Worm (Caenorhabditis elegans) whole organism, young adult: ENCODE measurements around the gene nsph-4.1.

Experiments
- B0261.1 ChIP-seq: sonication (generic microtip); optimal IDR thresholded peaks from 2 replicates; lab custom pipeline; 2016; ENCODE audit warnings: mild to moderate bottlenecking, missing genetic modification characterization, moderate library complexity, missing compliant biosample characterization
- B0336.3 ChIP-seq: fragments of 200-800 bp; sonication (Bioruptor generic); IDR thresholded peaks from 2 replicates; pipeline ENCODE4 v1.3.6; 2022; ENCODE audit warnings: missing genetic modification characterization, missing compliant biosample characterization
- T26A5.8 ChIP-seq: sonication (generic microtip); optimal IDR thresholded peaks from 2 replicates; lab custom pipeline; 2016; ENCODE audit warnings: missing genetic modification characterization, missing compliant biosample characterization
- ama-1 ChIP-seq, 3 experiments: fragments of 150-350 bp in 1 of 3; sonication (generic microtip) in 2 of 3; optimal IDR thresholded peaks; 2 replicates each; lab custom pipeline; 2014 to 2018; ENCODE audit warnings: missing biosample characterization in 2 of 3, missing genetic modification characterization in 2 of 3, missing genetic modification reagents in 2 of 3
- hrde-1 ChIP-seq: sonication (generic microtip); optimal IDR thresholded peaks from 2 replicates; lab custom pipeline; 2016; ENCODE audit warnings: missing genetic modification characterization, mild to moderate bottlenecking, missing compliant biosample characterization, moderate library complexity, missing genotype, missing genetic modification reagents, borderline replicate concordance
- lag-1 ChIP-seq: fragments of 200-800 bp; sonication (Bioruptor generic); IDR thresholded peaks from 2 replicates; pipeline ENCODE4 v1.3.6; 2022; ENCODE audit warnings: missing genetic modification reagents, missing genetic modification characterization, missing compliant biosample characterization
- nfya-1 ChIP-seq: sonication (generic microtip); optimal IDR thresholded peaks from 2 replicates; lab custom pipeline; 2017; ENCODE audit warnings: antibody characterized with exemption, missing compliant biosample characterization, missing genetic modification characterization, borderline replicate concordance; ENCODE audit not compliant: insufficient read depth
- nhr-80 ChIP-seq: sonication (generic microtip); optimal IDR thresholded peaks from 2 replicates; lab custom pipeline; 2016; ENCODE audit warnings: missing genetic modification characterization, missing compliant biosample characterization
- somi-1 ChIP-seq: fragments of 200-800 bp; sonication (Bioruptor generic); optimal IDR thresholded peaks from 2 replicates; lab custom pipeline; 2018; ENCODE audit warnings: mild to moderate bottlenecking, missing genetic modification characterization, missing compliant biosample characterization

ce11 chrIV:5224238-5224637 is 2.4 kb upstream of the nsph-4.1 start, which contains the start of gene Y59E9AL.8:
- no peak for TF ChIP-seq T26A5.8 (tag; lab: Kevin White, UChicago)
- TF ChIP-seq nhr-80 (tag; lab: Kevin White, UChicago): no peak
- TF ChIP-seq somi-1 (GFP tag; lab: Kevin White, UChicago): no peak
- no peak for TF ChIP-seq nfya-1 (tag; lab: Kevin White, UChicago)
- no peak for TF ChIP-seq ama-1 (optimal IDR thresholded peaks at IDR 0.05; lab: Kevin White, UChicago)
- TF ChIP-seq ama-1 (GFP tag; optimal IDR thresholded peaks at IDR 0.05; lab: Kevin White, UChicago): no peak
- TF ChIP-seq B0336.3 (GFP tag; lab: Robert Waterston, UW): no peak
- TF ChIP-seq hrde-1 (tag; lab: Kevin White, UChicago): no peak
- no peak for TF ChIP-seq lag-1 (GFP tag; lab: Robert Waterston, UW)
- TF ChIP-seq B0261.1 (tag; lab: Kevin White, UChicago): no peak
